Fruit fly (Drosophila melanogaster): Measurements from ENCODE around the gene Ctr1A.
A peak's percentile ranks its signal among the peaks of the same experiment; 100 is the strongest.

Ctr1A gene

DNA sequence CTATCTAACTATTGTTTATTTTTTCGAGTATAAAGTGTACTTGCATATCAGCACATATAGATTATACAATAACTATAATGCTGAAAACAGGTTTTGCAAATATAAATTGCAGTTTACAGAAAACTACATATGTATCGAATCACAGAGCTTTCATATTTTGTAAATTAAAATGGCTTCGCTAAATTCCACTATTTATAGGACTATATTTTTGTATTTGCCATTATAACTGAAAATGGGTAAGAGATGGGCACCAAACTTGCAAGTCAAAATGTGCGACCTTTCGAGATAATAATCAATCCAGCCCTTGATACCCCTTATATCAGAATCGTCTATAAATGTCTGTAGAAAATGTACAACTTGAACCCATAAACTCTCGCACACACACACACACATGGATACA lies 41.8 kb downstream of the Ctr1A start:
- TF ChIP-seq CG17801 (GFP tag; optimal IDR thresholded peaks at IDR 0.05; ENCODE audit: partially characterized antibody), result no peak

DNA sequence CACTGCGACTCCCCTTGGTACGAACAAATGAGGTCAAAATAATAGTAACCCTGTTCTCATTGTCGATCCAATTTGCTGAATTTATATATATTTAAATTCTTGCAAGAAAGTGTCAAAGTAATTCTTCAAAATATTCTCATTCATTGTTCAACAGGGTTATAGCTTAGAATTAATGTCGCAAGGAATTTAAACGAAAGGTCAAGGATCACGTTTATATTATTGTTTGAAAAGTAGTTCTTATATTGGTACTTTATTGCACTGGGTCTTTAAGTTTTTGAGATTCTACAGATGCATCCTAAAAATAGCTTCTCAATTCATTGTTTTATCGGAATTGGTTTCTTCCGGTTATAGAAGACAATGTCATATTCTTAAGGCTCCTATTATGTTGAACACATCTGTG lies 42.5 kb downstream of the Ctr1A start:
- TF ChIP-seq CG17801 (GFP tag; optimal IDR thresholded peaks at IDR 0.05; ENCODE audit: partially characterized antibody), result no peak

- no peak for TF ChIP-seq CG17801 (GFP tag; optimal IDR thresholded peaks at IDR 0.05; ENCODE audit: partially characterized antibody)
Observed at dm6 chrX:6705059-6705802, 43.8 kb downstream of the Ctr1A start.

dm6 chrX:6705890-6706289 lies 44.4 kb downstream of the Ctr1A start:
- no peak for TF ChIP-seq CG17801 (GFP tag; optimal IDR thresholded peaks at IDR 0.05; ENCODE audit: partially characterized antibody)

dm6 chrX:6706570-6707306 lies 45.3 kb downstream of the Ctr1A start:
- TF ChIP-seq CG17801 (GFP tag; optimal IDR thresholded peaks at IDR 0.05; ENCODE audit: partially characterized antibody), result no peak

dm6 chrX:6708138-6708537 lies 46.7 kb downstream of the Ctr1A start:
- no peak for TF ChIP-seq CG17801 (GFP tag; optimal IDR thresholded peaks at IDR 0.05; ENCODE audit: partially characterized antibody)

DNA sequence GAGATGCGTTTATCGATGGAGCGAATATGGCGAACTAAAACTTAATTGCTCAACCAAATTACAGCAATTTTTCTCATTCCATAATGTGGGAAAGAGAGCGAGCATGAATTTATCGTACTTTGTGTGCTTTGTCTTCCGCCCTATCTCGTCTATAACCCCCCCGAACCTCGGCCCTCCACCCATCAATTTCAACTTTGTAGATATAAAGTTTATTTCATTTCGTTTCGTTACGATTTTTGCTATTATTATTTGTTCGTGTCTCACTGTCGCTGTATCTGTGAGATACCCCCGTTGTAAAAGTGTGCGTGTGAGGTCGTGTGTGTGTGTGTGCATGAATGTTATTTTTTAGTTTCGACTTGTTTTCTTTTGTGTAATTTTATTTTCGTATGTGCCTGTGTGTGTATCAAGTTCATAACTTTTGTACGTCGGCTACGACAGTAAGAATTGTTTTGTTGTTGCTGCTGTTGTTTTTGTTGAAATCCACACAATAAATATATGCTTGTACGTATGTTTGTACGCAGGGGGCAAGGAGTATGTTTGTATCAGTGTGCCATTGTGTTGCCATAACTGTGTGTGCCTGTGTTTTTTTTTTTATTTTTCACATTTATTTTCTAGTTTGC lies 47.2 kb downstream of the Ctr1A start:
- no peak for TF ChIP-seq CG17801 (GFP tag; optimal IDR thresholded peaks at IDR 0.05; ENCODE audit: partially characterized antibody)

DNA sequence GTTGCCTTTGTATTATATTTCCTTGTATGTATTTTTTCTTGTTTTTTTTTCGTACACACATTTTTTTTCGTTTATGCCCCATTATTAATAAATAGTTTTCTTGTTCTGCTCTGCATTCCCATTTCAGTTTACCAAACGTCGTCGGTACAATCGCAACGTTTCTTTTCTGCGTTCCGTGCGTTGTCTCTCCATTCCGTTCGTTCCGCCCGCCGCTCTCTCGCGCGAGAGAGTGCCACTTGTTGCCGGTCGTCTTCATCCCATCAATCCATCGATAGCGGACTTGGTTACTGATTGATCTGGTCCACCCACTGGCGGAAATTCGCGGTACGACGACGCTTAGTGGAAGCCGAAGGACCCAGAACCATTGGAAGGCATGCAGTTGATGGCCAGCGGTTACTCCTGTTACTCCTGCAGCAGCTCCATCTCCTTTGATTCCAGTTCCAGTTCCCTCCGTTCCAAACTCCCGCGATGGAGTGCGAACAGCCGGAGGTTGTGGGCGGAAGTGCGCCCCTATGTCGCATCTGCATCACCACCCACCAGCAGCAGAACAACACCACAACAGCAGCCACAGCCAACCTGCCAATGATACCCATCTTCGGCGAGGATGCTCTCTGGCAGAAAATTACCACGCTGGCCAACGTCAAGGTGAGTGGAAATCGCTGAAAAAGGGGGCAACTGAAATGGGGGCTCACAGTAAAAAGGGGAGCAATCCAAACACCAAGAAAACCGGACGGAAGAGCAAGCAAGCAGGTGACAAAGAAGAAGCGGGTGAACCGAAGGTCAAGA lies 48.0 kb downstream of the Ctr1A start:
- TF ChIP-seq CG17801 (GFP tag; optimal IDR thresholded peaks at IDR 0.05; ENCODE audit: partially characterized antibody), result no peak

DNA sequence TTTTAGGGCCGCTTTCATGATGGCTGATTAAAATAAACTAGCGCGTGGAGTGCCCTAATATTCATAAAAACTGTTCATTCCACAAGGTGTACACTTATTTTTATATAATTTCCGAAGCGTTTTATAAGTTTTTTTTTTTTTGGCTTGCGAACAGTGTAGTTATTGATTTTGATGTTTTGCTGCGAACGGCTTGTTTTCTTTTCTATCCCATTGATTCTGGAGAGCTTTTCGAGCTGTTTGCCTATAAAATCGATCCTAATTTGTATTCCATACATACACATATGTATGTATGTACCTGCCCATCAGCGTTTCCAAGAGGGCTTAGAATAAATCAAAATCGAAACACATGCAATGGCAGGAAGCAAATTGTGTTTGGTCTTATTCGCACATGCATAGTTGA lies 48.8 kb downstream of the Ctr1A start:
- no peak for TF ChIP-seq CG17801 (GFP tag; optimal IDR thresholded peaks at IDR 0.05; ENCODE audit: partially characterized antibody)

DNA sequence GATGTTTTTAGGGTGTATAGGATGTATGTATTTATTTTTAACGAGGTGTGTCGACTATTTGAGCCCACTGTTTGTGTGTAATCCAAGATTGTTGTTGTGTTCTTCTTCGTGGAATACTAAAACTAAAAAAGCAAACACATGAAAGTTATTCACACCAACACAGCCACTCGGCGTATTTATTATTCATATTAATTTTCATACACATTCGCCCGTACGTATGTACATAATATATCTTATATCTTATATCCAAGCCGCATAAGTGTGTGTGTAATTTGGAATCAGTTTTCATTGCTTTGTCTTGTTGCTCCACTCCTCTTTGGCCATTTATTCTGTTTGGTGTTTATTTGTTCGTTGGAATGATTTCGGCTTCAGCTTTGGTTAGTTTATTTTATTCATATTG lies 49.2 kb downstream of the Ctr1A start:
- no peak for TF ChIP-seq CG17801 (GFP tag; optimal IDR thresholded peaks at IDR 0.05; ENCODE audit: partially characterized antibody)

DNA sequence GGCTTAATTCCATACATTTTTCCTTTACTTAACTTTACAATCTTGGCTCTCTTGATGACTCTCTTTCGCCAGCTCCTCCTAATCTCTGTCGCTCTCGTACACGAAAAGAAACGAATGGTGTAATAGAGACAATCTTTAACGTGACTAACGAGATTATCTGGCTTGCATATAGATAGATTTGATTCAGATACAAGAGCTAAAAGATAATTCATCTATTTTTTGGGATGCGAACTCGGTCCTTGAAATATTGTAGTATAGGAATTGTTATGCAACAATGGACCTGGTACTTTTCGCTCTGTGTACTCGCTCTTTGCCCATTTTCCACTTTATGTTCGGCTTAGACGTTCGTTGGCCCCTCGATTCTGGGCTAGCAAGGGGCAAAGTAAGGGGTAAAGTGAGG lies 49.8 kb downstream of the Ctr1A start:
- peak; percentile 59 for TF ChIP-seq CG17801 (GFP tag; optimal IDR thresholded peaks at IDR 0.05; ENCODE audit: partially characterized antibody)

dm6 chrX:6716170-6716569 lies 54.7 kb downstream of the Ctr1A start:
- no peak for TF ChIP-seq CG17801 (GFP tag; optimal IDR thresholded peaks at IDR 0.05; ENCODE audit: partially characterized antibody)
